2 fruit fly cellular contexts compared by ENCODE assay signal in the genomic region with DNA sequence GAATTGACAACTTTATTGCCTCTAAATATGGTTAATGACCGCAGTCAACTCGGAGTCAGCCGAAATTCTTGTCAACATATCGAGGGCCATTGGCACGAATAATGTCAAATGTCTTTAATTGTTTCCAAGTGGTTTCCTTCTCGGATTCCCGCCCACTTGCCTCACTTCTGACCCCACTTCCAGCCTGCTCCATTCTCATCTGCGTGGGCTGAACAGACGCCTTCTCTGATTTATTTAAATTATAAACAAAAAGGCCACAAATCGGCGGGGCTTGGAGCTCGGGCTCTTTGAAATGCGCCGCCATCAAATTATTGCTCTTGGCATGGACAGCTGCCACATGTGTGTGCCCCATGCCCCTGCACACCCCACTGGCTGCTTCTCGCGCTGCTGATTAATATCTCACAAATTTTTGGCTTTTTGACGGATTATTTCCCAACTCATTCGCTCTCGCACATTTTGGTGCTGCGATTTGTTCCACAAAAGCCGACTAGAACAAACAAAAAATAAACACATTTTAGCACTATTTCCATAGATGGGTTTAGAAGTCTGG.
TF ChIP-seq lines count a peak whose summit lies in the region.

No protein-coding gene starts in this region.

- no peak for TF ChIP-seq CTCF in whole organism, embryonic (GFP tag; optimal IDR thresholded peaks at IDR 0.05; lab: Kevin White, UChicago)

TF ChIP-seq in whole organism, embryonic, 481 proteins besides CTCF, POLR2A, EP300 and RAD21:
- TF ChIP-seq Med (GFP tag; lab: Kevin White, UChicago) = peak; percentile 42
- TF ChIP-seq oc (tag; optimal IDR thresholded peaks at IDR 0.05; lab: Kevin White, UChicago) = no peak
- TF ChIP-seq twi (tag; optimal IDR thresholded peaks at IDR 0.05; lab: Kevin White, UChicago) = peak; percentile 83
- no peak for TF ChIP-seq bab2 (GFP tag; optimal IDR thresholded peaks at IDR 0.05; lab: Kevin White, UChicago)
- peak; percentile 40 for TF ChIP-seq run (tag; optimal IDR thresholded peaks at IDR 0.05; lab: Kevin White, UChicago)
- no peak for TF ChIP-seq CG12219 (GFP tag; optimal IDR thresholded peaks at IDR 0.05; lab: Kevin White, UChicago)
- TF ChIP-seq pan (optimal IDR thresholded peaks at IDR 0.05; lab: Kevin White, UChicago) = no peak
- TF ChIP-seq pan (GFP tag; optimal IDR thresholded peaks at IDR 0.05 in 1 of 2, IDR thresholded peaks at IDR 0.05 in 1 of 2) = peak in 1 of 2 experiments; percentile 56
- peak; percentile 93 for TF ChIP-seq nau (GFP tag; optimal IDR thresholded peaks at IDR 0.05; lab: Kevin White, UChicago)
- TF ChIP-seq gro (GFP tag; optimal IDR thresholded peaks at IDR 0.05; lab: Kevin White, UChicago) = peak; percentile 4
- TF ChIP-seq CG10543 (GFP tag; optimal IDR thresholded peaks at IDR 0.05; lab: Kevin White, UChicago) = peak; percentile 33
- no peak for TF ChIP-seq CG6654 (GFP tag; optimal IDR thresholded peaks at IDR 0.05; lab: Kevin White, UChicago)
- peak; percentile 97 for TF ChIP-seq sr (GFP tag; IDR thresholded peaks at IDR 0.05; lab: Robert Waterston, UW)
- TF ChIP-seq sd (tag; optimal IDR thresholded peaks at IDR 0.05; lab: Kevin White, UChicago) = peak; percentile 88
- TF ChIP-seq Hr78 (GFP tag; optimal IDR thresholded peaks at IDR 0.05; lab: Kevin White, UChicago) = peak in 1 of 2 experiments; percentile 44
- TF ChIP-seq lilli (GFP tag; optimal IDR thresholded peaks at IDR 0.05; lab: Kevin White, UChicago) = no peak
- TF ChIP-seq CG6175 (GFP tag; IDR thresholded peaks at IDR 0.05; lab: Robert Waterston, UW) = peak; percentile 70; the same call in 2 of the 3 replicates
- TF ChIP-seq Rfx (GFP tag; IDR thresholded peaks at IDR 0.05; lab: Robert Waterston, UW) = peak; percentile 23; the same call in 1 of the 2 replicates
- peak; percentile 71 for TF ChIP-seq crol (GFP tag; IDR thresholded peaks at IDR 0.05; lab: Robert Waterston, UW)
- TF ChIP-seq CG1024 (GFP tag; IDR thresholded peaks at IDR 0.05; lab: Robert Waterston, UW) = peak; percentile 2; the same call in 1 of the 2 replicates
- no peak for TF ChIP-seq jigr1 (GFP tag; IDR thresholded peaks at IDR 0.05; lab: Robert Waterston, UW)
- peak; percentile 29 for TF ChIP-seq CG12769 (tag; optimal IDR thresholded peaks at IDR 0.05; lab: Kevin White, UChicago)
- TF ChIP-seq abd-A (tag; optimal IDR thresholded peaks at IDR 0.05; lab: Kevin White, UChicago) = peak; percentile 65

TF ChIP-seq in whole organism, prepupa, 60 proteins besides CTCF, POLR2A, EP300 and RAD21:
- no peak for TF ChIP-seq cyc (GFP tag; optimal IDR thresholded peaks at IDR 0.05; lab: Kevin White, UChicago)
- peak; percentile 50 for TF ChIP-seq svp (GFP tag; lab: Kevin White, UChicago)
- TF ChIP-seq Blimp-1 (GFP tag; optimal IDR thresholded peaks at IDR 0.05; lab: Kevin White, UChicago) = no peak
- no peak for TF ChIP-seq vri (GFP tag; optimal IDR thresholded peaks at IDR 0.05; lab: Kevin White, UChicago)
- TF ChIP-seq Eip78C (GFP tag; lab: Kevin White, UChicago) = peak; percentile 5
